Worm (Caenorhabditis elegans) whole organism, early embryonic: ENCODE data around the gene F18F11.4.

Source experiments
- ama-1 ChIP-seq: fragments of 150-350 bp; optimal IDR thresholded peaks from 2 replicates; lab custom pipeline; 2014
- flt-1 ChIP-seq: fragments of 200-800 bp; sonication (Bioruptor generic); IDR thresholded peaks from 2 replicates; pipeline ENCODE4 v1.3.6; 2022; ENCODE audit warnings: missing genetic modification characterization, missing compliant biosample characterization
- hmbx-1 ChIP-seq: sonication (generic microtip); optimal IDR thresholded peaks from 2 replicates; lab custom pipeline; 2016; ENCODE audit warnings: mild to moderate bottlenecking, missing genetic modification characterization, missing compliant biosample characterization
- hmg-4 ChIP-seq: fragments of 200-800 bp; sonication (Bioruptor generic); optimal IDR thresholded peaks from 2 replicates; lab custom pipeline; 2018; ENCODE audit warnings: mild to moderate bottlenecking, missing genetic modification characterization, missing compliant biosample characterization
- hnd-1 ChIP-seq: sonication (generic microtip); optimal IDR thresholded peaks from 2 replicates; lab custom pipeline; 2016; ENCODE audit warnings: missing genetic modification characterization, missing compliant biosample characterization

DNA sequence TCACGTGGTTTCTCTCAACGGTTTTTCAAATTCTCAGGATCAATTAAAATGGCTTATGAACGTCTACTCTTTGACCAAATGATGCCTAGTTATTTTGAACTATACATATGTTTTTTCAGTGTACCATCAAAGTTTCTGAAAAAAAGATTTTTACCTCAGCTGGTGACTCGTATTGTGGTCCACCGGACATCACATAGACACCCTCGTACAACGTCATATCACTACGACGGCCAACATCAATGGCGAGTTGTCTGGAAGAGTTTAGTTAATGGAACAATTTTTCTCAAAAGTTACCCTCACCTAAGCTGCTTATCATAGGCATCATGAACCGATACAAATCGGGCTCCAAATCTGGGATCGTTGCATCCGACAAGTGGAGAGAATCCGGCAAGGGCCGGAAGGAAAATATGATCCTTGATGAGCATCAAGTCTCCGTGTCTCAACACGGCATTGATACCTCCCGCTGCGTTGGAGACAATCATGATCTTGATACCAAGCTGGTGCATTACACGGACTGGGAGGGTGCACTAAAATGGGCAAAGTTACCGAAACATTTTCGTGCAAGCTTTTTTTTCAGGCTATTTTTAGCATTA is 37.4 kb upstream of the F18F11.4 start:
- TF ChIP-seq flt-1 (GFP tag; lab: Robert Waterston, UW) (no peak), ama-1 (lab: Kevin White, UChicago) (no peak), hmbx-1 (tag; lab: Kevin White, UChicago) (no peak), hmg-4 (GFP tag; lab: Kevin White, UChicago) (no peak), hnd-1 (no peak)
